Comparison of ENCODE assay signal across 1 fruit fly cellular context in genomic region chr3L:832897-833857, dm6.
TF ChIP-seq lines count a peak whose summit lies in the region.

Gene Sf3b3 (minus strand): TSS chr3L:833385.

TF ChIP-seq in whole organism, embryonic, 481 proteins besides CTCF, POLR2A, EP300 and RAD21 (continued from another document):
- peak; percentile 80 for TF ChIP-seq CG6791 (GFP tag; IDR thresholded peaks at IDR 0.05; lab: Robert Waterston, UW; ENCODE audit: partially characterized antibody)
- no peak for TF ChIP-seq CG15479 (GFP tag; optimal IDR thresholded peaks at IDR 0.05; lab: Kevin White, UChicago)
- no peak for TF ChIP-seq CG2120 (GFP tag; optimal IDR thresholded peaks at IDR 0.05; lab: Kevin White, UChicago)
- TF ChIP-seq danr (GFP tag; IDR thresholded peaks at IDR 0.05; lab: Robert Waterston, UW), result no peak
- 0 out of 2 replicates have a peak, but pooled peaks have one; percentile 35 for TF ChIP-seq CG11696 (GFP tag; IDR thresholded peaks at IDR 0.05; lab: Robert Waterston, UW)
- TF ChIP-seq h (optimal IDR thresholded peaks at IDR 0.05; lab: Kevin White, UChicago), result no peak
- TF ChIP-seq Usf (GFP tag; optimal IDR thresholded peaks at IDR 0.05; lab: Kevin White, UChicago), result no peak
- no peak for TF ChIP-seq cad (GFP tag; optimal IDR thresholded peaks at IDR 0.05; lab: Kevin White, UChicago)
- no peak for TF ChIP-seq tll (GFP tag; optimal IDR thresholded peaks at IDR 0.05; lab: Kevin White, UChicago)
- TF ChIP-seq lilli (GFP tag; optimal IDR thresholded peaks at IDR 0.05; lab: Kevin White, UChicago), result peak; percentile 17
- peak; percentile 28 for TF ChIP-seq trem (tag; optimal IDR thresholded peaks at IDR 0.05; lab: Kevin White, UChicago)
- TF ChIP-seq CG11456 (GFP tag; IDR thresholded peaks at IDR 0.05; lab: Robert Waterston, UW), result 0 out of 3 replicates have a peak, but pooled peaks have one; percentile 3
- peak; percentile 78 for TF ChIP-seq ssp (GFP tag; IDR thresholded peaks at IDR 0.05; lab: Robert Waterston, UW)
- peak; percentile 13 for TF ChIP-seq luna (GFP tag; optimal IDR thresholded peaks at IDR 0.05; lab: Kevin White, UChicago)
- TF ChIP-seq yki (optimal IDR thresholded peaks at IDR 0.05; lab: Kevin White, UChicago), result no peak
- TF ChIP-seq Hmx (GFP tag; optimal IDR thresholded peaks at IDR 0.05; lab: Kevin White, UChicago), result no peak
- no peak for TF ChIP-seq CG10274 (GFP tag; optimal IDR thresholded peaks at IDR 0.05; lab: Kevin White, UChicago)
- TF ChIP-seq CG1529 (GFP tag; optimal IDR thresholded peaks at IDR 0.05; lab: Kevin White, UChicago), result no peak
- TF ChIP-seq CG3407 (GFP tag; optimal IDR thresholded peaks at IDR 0.05; lab: Kevin White, UChicago), result no peak
- TF ChIP-seq esg (GFP tag; conservative IDR thresholded peaks at IDR 0.05; lab: Robert Waterston, UW), result no peak
- peak; percentile 49; the same call in 1 of the 3 replicates for TF ChIP-seq CG34422 (GFP tag; IDR thresholded peaks at IDR 0.05; lab: Robert Waterston, UW)
- TF ChIP-seq CG12744 (GFP tag; optimal IDR thresholded peaks at IDR 0.05; lab: Kevin White, UChicago), result no peak
- no peak for TF ChIP-seq Jarid2 (GFP tag; optimal IDR thresholded peaks at IDR 0.05; lab: Kevin White, UChicago)
- TF ChIP-seq CG10321 (GFP tag; IDR thresholded peaks at IDR 0.05; lab: Robert Waterston, UW), result no peak
- TF ChIP-seq en (GFP tag; optimal IDR thresholded peaks at IDR 0.05; lab: Kevin White, UChicago), result no peak
- TF ChIP-seq nau (GFP tag; optimal IDR thresholded peaks at IDR 0.05; lab: Kevin White, UChicago), result no peak
- no peak for TF ChIP-seq CG8478 (optimal IDR thresholded peaks at IDR 0.05; lab: Kevin White, UChicago)
- no peak for TF ChIP-seq Oaz (GFP tag; IDR thresholded peaks at IDR 0.05; lab: Robert Waterston, UW)
- TF ChIP-seq HLHmδ (GFP tag; optimal IDR thresholded peaks at IDR 0.05; lab: Kevin White, UChicago), result no peak
- TF ChIP-seq sisA (GFP tag; IDR thresholded peaks at IDR 0.05; lab: Robert Waterston, UW), result no peak
- no peak for TF ChIP-seq Fer2 (tag; optimal IDR thresholded peaks at IDR 0.05; lab: Kevin White, UChicago)
- TF ChIP-seq Doc3 (GFP tag; IDR thresholded peaks at IDR 0.05; lab: Robert Waterston, UW; ENCODE audit: partially characterized antibody), result peak; percentile 29; the same call in 2 of the 3 replicates
- TF ChIP-seq vfl (GFP tag; optimal IDR thresholded peaks at IDR 0.05; lab: Kevin White, UChicago), result no peak
- TF ChIP-seq MBD-R2 (GFP tag; IDR thresholded peaks at IDR 0.05; lab: Robert Waterston, UW), result 0 out of 2 replicates have a peak, but pooled peaks have one; percentile 27
- peak; percentile 83 for TF ChIP-seq phol (tag; optimal IDR thresholded peaks at IDR 0.05; lab: Kevin White, UChicago)
- TF ChIP-seq CG14050 (GFP tag; IDR thresholded peaks at IDR 0.05; lab: Robert Waterston, UW), result no peak
- no peak for TF ChIP-seq CG6683 (GFP tag; optimal IDR thresholded peaks at IDR 0.05; lab: Kevin White, UChicago)
- TF ChIP-seq gsb-n (tag; optimal IDR thresholded peaks at IDR 0.05; lab: Kevin White, UChicago), result no peak
- TF ChIP-seq inv (GFP tag; IDR thresholded peaks at IDR 0.05; lab: Robert Waterston, UW; ENCODE audit: partially characterized antibody), result peak; percentile 60; the same call in 1 of the 2 replicates
- no peak for TF ChIP-seq CrebB (tag; optimal IDR thresholded peaks at IDR 0.05; lab: Kevin White, UChicago)
- no peak; the same call in 1 of the 2 replicates for TF ChIP-seq Atf6 (GFP tag; IDR thresholded peaks at IDR 0.05; lab: Robert Waterston, UW)
- TF ChIP-seq Dref (GFP tag; IDR thresholded peaks at IDR 0.05; lab: Robert Waterston, UW), result peak; percentile 84
- TF ChIP-seq CG10462 (GFP tag; optimal IDR thresholded peaks at IDR 0.05; lab: Kevin White, UChicago), result no peak
- TF ChIP-seq YL-1 (GFP tag; optimal IDR thresholded peaks at IDR 0.05; lab: Kevin White, UChicago), result peak; percentile 70
- TF ChIP-seq sna (GFP tag; IDR thresholded peaks at IDR 0.05; lab: Robert Waterston, UW; ENCODE audit: partially characterized antibody), result no peak
- no peak for TF ChIP-seq CG7928 (GFP tag; optimal IDR thresholded peaks at IDR 0.05; lab: Kevin White, UChicago)
- no peak for TF ChIP-seq gce (GFP tag; IDR thresholded peaks at IDR 0.05; lab: Robert Waterston, UW)
- 0 out of 4 replicates have a peak, but pooled peaks have one; percentile 10 for TF ChIP-seq chinmo (GFP tag; IDR thresholded peaks at IDR 0.05; lab: Robert Waterston, UW; ENCODE audit: partially characterized antibody)
- TF ChIP-seq Gsc (GFP tag; IDR thresholded peaks at IDR 0.05; lab: Robert Waterston, UW), result no peak
- TF ChIP-seq Dbx (GFP tag; IDR thresholded peaks at IDR 0.05; lab: Robert Waterston, UW), result peak; percentile 60; the same call in 1 of the 3 replicates
- TF ChIP-seq cg (GFP tag; optimal IDR thresholded peaks at IDR 0.05; lab: Kevin White, UChicago), result no peak
- TF ChIP-seq HLH4C (GFP tag; IDR thresholded peaks at IDR 0.05; lab: Robert Waterston, UW; ENCODE audit: partially characterized antibody), result peak; percentile 48; the same call in 2 of the 3 replicates
- peak; percentile 21 for TF ChIP-seq Camta (GFP tag; optimal IDR thresholded peaks at IDR 0.05; lab: Kevin White, UChicago)
- TF ChIP-seq CG9876 (GFP tag; optimal IDR thresholded peaks at IDR 0.05; lab: Kevin White, UChicago), result no peak
- TF ChIP-seq H15 (GFP tag; IDR thresholded peaks at IDR 0.05; lab: Robert Waterston, UW), result no peak
- peak; percentile 60; the same call in 1 of the 3 replicates for TF ChIP-seq CG7963 (GFP tag; IDR thresholded peaks at IDR 0.05; lab: Robert Waterston, UW; ENCODE audit: partially characterized antibody)
- TF ChIP-seq CG12104 (GFP tag; optimal IDR thresholded peaks at IDR 0.05; lab: Kevin White, UChicago), result no peak
- TF ChIP-seq CoRest (tag; optimal IDR thresholded peaks at IDR 0.05; lab: Kevin White, UChicago), result no peak
- TF ChIP-seq hkb (optimal IDR thresholded peaks at IDR 0.05; lab: Kevin White, UChicago), result no peak
- 0 out of 2 replicates have a peak, but pooled peaks have one; percentile 22 for TF ChIP-seq hkb (GFP tag; IDR thresholded peaks at IDR 0.05; lab: Robert Waterston, UW)
- TF ChIP-seq Dll (GFP tag; IDR thresholded peaks at IDR 0.05; lab: Robert Waterston, UW; ENCODE audit: partially characterized antibody), result peak; percentile 68; the same call in 3 of the 4 replicates
- TF ChIP-seq vvl (GFP tag; IDR thresholded peaks at IDR 0.05; lab: Robert Waterston, UW), result 0 out of 2 replicates have a peak, but pooled peaks have one; percentile 36
- no peak for TF ChIP-seq E2f1 (GFP tag; IDR thresholded peaks at IDR 0.05; lab: Robert Waterston, UW)
- no peak for TF ChIP-seq sr (GFP tag; IDR thresholded peaks at IDR 0.05; lab: Robert Waterston, UW)
- no peak for TF ChIP-seq stwl (tag; optimal IDR thresholded peaks at IDR 0.05; lab: Kevin White, UChicago)
- TF ChIP-seq CG4617 (GFP tag; optimal IDR thresholded peaks at IDR 0.05; lab: Kevin White, UChicago; ENCODE audit: borderline replicate concordance), result no peak
- no peak for TF ChIP-seq ac (GFP tag; optimal IDR thresholded peaks at IDR 0.05; lab: Kevin White, UChicago)
- TF ChIP-seq cas (GFP tag; IDR thresholded peaks at IDR 0.05; lab: Robert Waterston, UW), result no peak
- TF ChIP-seq Nf-YB (GFP tag; optimal IDR thresholded peaks at IDR 0.05; lab: Kevin White, UChicago), result no peak
- TF ChIP-seq Six4 (GFP tag; optimal IDR thresholded peaks at IDR 0.05; lab: Kevin White, UChicago), result no peak
- 0 out of 3 replicates have a peak, but pooled peaks have one; percentile 41 for TF ChIP-seq zfh1 (GFP tag; IDR thresholded peaks at IDR 0.05; lab: Robert Waterston, UW)
- 0 out of 2 replicates have a peak, but pooled peaks have one; percentile 34 for TF ChIP-seq CG6272 (GFP tag; IDR thresholded peaks at IDR 0.05; lab: Robert Waterston, UW)
- no peak for TF ChIP-seq jing (GFP tag; optimal IDR thresholded peaks at IDR 0.05; lab: Kevin White, UChicago)
- TF ChIP-seq chif (GFP tag; optimal IDR thresholded peaks at IDR 0.05; lab: Kevin White, UChicago), result no peak
- TF ChIP-seq CG11723 (GFP tag; optimal IDR thresholded peaks at IDR 0.05; lab: Kevin White, UChicago), result no peak
- TF ChIP-seq pros (GFP tag; optimal IDR thresholded peaks at IDR 0.05; lab: Kevin White, UChicago), result no peak
- TF ChIP-seq Sry-δ (GFP tag; optimal IDR thresholded peaks at IDR 0.05; lab: Kevin White, UChicago), result peak; percentile 74
- peak; percentile 81 for TF ChIP-seq Sry-β (GFP tag; optimal IDR thresholded peaks at IDR 0.05; lab: Kevin White, UChicago)
- no peak for TF ChIP-seq fru (optimal IDR thresholded peaks at IDR 0.05; lab: Kevin White, UChicago)
- TF ChIP-seq jigr1 (GFP tag; IDR thresholded peaks at IDR 0.05; lab: Robert Waterston, UW), result peak; percentile 31; the same call in 1 of the 3 replicates
- TF ChIP-seq insv (GFP tag; optimal IDR thresholded peaks at IDR 0.05; lab: Kevin White, UChicago), result no peak
- TF ChIP-seq ash1 (GFP tag; optimal IDR thresholded peaks at IDR 0.05; lab: Kevin White, UChicago), result no peak
- peak; percentile 49 for TF ChIP-seq pzg (GFP tag; optimal IDR thresholded peaks at IDR 0.05; lab: Kevin White, UChicago)
- peak; percentile 50 for TF ChIP-seq unc-4 (GFP tag; IDR thresholded peaks at IDR 0.05; lab: Robert Waterston, UW; ENCODE audit: partially characterized antibody)
- peak; percentile 12 for TF ChIP-seq CG18262 (tag; optimal IDR thresholded peaks at IDR 0.05; lab: Kevin White, UChicago)
- TF ChIP-seq fd102C (GFP tag; optimal IDR thresholded peaks at IDR 0.05; lab: Kevin White, UChicago), result no peak
- TF ChIP-seq CG6813 (GFP tag; optimal IDR thresholded peaks at IDR 0.05; lab: Kevin White, UChicago), result no peak
- TF ChIP-seq schlank (tag; optimal IDR thresholded peaks at IDR 0.05; lab: Kevin White, UChicago), result no peak
- TF ChIP-seq Mad (GFP tag; optimal IDR thresholded peaks at IDR 0.05; lab: Kevin White, UChicago), result no peak
- no peak for TF ChIP-seq slou (GFP tag; optimal IDR thresholded peaks at IDR 0.05; lab: Kevin White, UChicago)
- no peak for TF ChIP-seq CG3847 (GFP tag; IDR thresholded peaks at IDR 0.05; lab: Robert Waterston, UW)
- no peak for TF ChIP-seq CG12219 (GFP tag; optimal IDR thresholded peaks at IDR 0.05; lab: Kevin White, UChicago)
- TF ChIP-seq zfh2 (GFP tag; optimal IDR thresholded peaks at IDR 0.05; lab: Kevin White, UChicago), result no peak
- TF ChIP-seq dysf (GFP tag; IDR thresholded peaks at IDR 0.05; lab: Robert Waterston, UW), result 0 out of 3 replicates have a peak, but pooled peaks have one; percentile 33
- TF ChIP-seq CG8359 (GFP tag; optimal IDR thresholded peaks at IDR 0.05; lab: Kevin White, UChicago; ENCODE audit: borderline replicate concordance), result no peak
- no peak for TF ChIP-seq GATAe (GFP tag; conservative IDR thresholded peaks at IDR 0.05; lab: Robert Waterston, UW)
- peak; percentile 24; the same call in 1 of the 2 replicates for TF ChIP-seq CG2129 (GFP tag; IDR thresholded peaks at IDR 0.05; lab: Robert Waterston, UW; ENCODE audit: partially characterized antibody)
- peak; percentile 35; the same call in 1 of the 2 replicates for TF ChIP-seq CG32532 (GFP tag; IDR thresholded peaks at IDR 0.05; lab: Robert Waterston, UW)
- TF ChIP-seq Dip3 (GFP tag; optimal IDR thresholded peaks at IDR 0.05; lab: Kevin White, UChicago), result no peak
- TF ChIP-seq Bteb2 (GFP tag; optimal IDR thresholded peaks at IDR 0.05; lab: Kevin White, UChicago), result no peak
- TF ChIP-seq ara (GFP tag; IDR thresholded peaks at IDR 0.05; lab: Robert Waterston, UW), result no peak
- no peak for TF ChIP-seq nerfin-1 (tag; optimal IDR thresholded peaks at IDR 0.05; lab: Kevin White, UChicago)
- TF ChIP-seq CG6765 (GFP tag; optimal IDR thresholded peaks at IDR 0.05; lab: Kevin White, UChicago), result no peak
- TF ChIP-seq eyg (GFP tag; optimal IDR thresholded peaks at IDR 0.05; lab: Kevin White, UChicago), result no peak
- TF ChIP-seq amos (GFP tag; IDR thresholded peaks at IDR 0.05; lab: Robert Waterston, UW; ENCODE audit: partially characterized antibody), result peak; percentile 76
- peak; percentile 9 for TF ChIP-seq sug (tag; optimal IDR thresholded peaks at IDR 0.05; lab: Kevin White, UChicago)
- peak; percentile 24 for TF ChIP-seq zen (tag; optimal IDR thresholded peaks at IDR 0.05; lab: Kevin White, UChicago)
- TF ChIP-seq grau (tag; optimal IDR thresholded peaks at IDR 0.05; lab: Kevin White, UChicago), result no peak
- TF ChIP-seq CG7372 (GFP tag; IDR thresholded peaks at IDR 0.05; lab: Robert Waterston, UW), result no peak
- TF ChIP-seq rib (GFP tag; IDR thresholded peaks at IDR 0.05; lab: Robert Waterston, UW), result no peak; the same call in 1 of the 2 replicates
- TF ChIP-seq tup (GFP tag; optimal IDR thresholded peaks at IDR 0.05; lab: Kevin White, UChicago), result no peak
- TF ChIP-seq org-1 (GFP tag; optimal IDR thresholded peaks at IDR 0.05; lab: Kevin White, UChicago), result no peak
- no peak for TF ChIP-seq ATbp (GFP tag; optimal IDR thresholded peaks at IDR 0.05; lab: Kevin White, UChicago)
- TF ChIP-seq Sox100B (GFP tag; optimal IDR thresholded peaks at IDR 0.05; lab: Kevin White, UChicago), result no peak
- no peak for TF ChIP-seq fd3F (GFP tag; optimal IDR thresholded peaks at IDR 0.05; lab: Kevin White, UChicago)
- TF ChIP-seq CG16863 (GFP tag; optimal IDR thresholded peaks at IDR 0.05; lab: Kevin White, UChicago), result no peak
- no peak for TF ChIP-seq NC2β (GFP tag; optimal IDR thresholded peaks at IDR 0.05; lab: Kevin White, UChicago)
- no peak for TF ChIP-seq ind (GFP tag; optimal IDR thresholded peaks at IDR 0.05; lab: Kevin White, UChicago)
- TF ChIP-seq CG17612 (GFP tag; IDR thresholded peaks at IDR 0.05; lab: Robert Waterston, UW), result no peak
- TF ChIP-seq Oli (tag; optimal IDR thresholded peaks at IDR 0.05; lab: Kevin White, UChicago), result no peak
- peak; percentile 53 for TF ChIP-seq sob (GFP tag; IDR thresholded peaks at IDR 0.05; lab: Robert Waterston, UW)
- peak; percentile 28 for TF ChIP-seq CG7987 (GFP tag; optimal IDR thresholded peaks at IDR 0.05; lab: Kevin White, UChicago)
- no peak for TF ChIP-seq CG14441 (GFP tag; IDR thresholded peaks at IDR 0.05; lab: Robert Waterston, UW)
- TF ChIP-seq HmgZ (tag; optimal IDR thresholded peaks at IDR 0.05; lab: Kevin White, UChicago), result no peak
- no peak for TF ChIP-seq btn (GFP tag; optimal IDR thresholded peaks at IDR 0.05; lab: Kevin White, UChicago)
- TF ChIP-seq pho (GFP tag; optimal IDR thresholded peaks at IDR 0.05; lab: Kevin White, UChicago), result no peak
- no peak for TF ChIP-seq CG8281 (tag; optimal IDR thresholded peaks at IDR 0.05; lab: Kevin White, UChicago)
- TF ChIP-seq Doc2 (GFP tag; IDR thresholded peaks at IDR 0.05; lab: Robert Waterston, UW), result no peak
- TF ChIP-seq Rx (GFP tag; IDR thresholded peaks at IDR 0.05; lab: Robert Waterston, UW), result no peak
- no peak for TF ChIP-seq ERR (GFP tag; optimal IDR thresholded peaks at IDR 0.05; lab: Kevin White, UChicago)
